Worm (Caenorhabditis elegans) whole organism, young adult: ENCODE results near the gene F14E5.8.

ENCODE experiments used
- F37B4.10 ChIP-seq: fragments of 200-800 bp; sonication (Bioruptor generic); IDR thresholded peaks from 2 replicates; pipeline ENCODE4 v1.3.6; 2022; ENCODE audit warnings: missing genetic modification characterization, missing compliant biosample characterization
- hmg-20 ChIP-seq: fragments of 200-800 bp; sonication (Bioruptor generic); IDR thresholded peaks from 2 replicates; pipeline ENCODE4 v1.3.6; 2022; ENCODE audit warnings: missing genetic modification reagents, missing genetic modification characterization, missing compliant biosample characterization
- hsf-1 ChIP-seq: fragments of 200-800 bp; sonication (Bioruptor generic); IDR thresholded peaks from 2 replicates; pipeline ENCODE4 v1.3.6; 2022; ENCODE audit warnings: missing genetic modification reagents, missing genetic modification characterization, missing compliant biosample characterization

DNA sequence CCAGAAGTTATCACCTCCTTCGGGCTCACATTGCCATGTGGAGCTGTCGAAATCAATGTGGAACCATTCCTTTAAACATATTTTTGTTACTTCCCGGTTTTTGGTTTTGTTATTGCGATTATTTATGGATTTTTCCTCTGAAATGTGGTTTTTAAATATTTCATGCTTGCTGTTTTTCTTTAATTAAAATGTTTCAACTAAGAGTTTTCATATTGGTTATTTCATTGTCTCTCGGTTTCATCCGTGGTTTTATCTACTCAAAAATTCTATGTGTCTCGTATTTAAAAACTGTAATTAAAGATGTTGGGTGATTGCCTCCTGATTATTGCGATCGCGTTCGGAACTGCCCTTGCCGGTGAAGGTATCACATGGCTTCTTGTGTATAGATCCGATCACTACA, 47.0 kb downstream of the F14E5.8 start, which contains the start of gene F22B5.10:
- no peak for TF ChIP-seq hsf-1 (GFP tag; lab: Robert Waterston, UW)
- no peak for TF ChIP-seq F37B4.10 (GFP tag; lab: Robert Waterston, UW)
- no peak for TF ChIP-seq hmg-20 (GFP tag; lab: Robert Waterston, UW)
